1 fruit fly cellular context compared by ENCODE assay signal in the genomic region with DNA sequence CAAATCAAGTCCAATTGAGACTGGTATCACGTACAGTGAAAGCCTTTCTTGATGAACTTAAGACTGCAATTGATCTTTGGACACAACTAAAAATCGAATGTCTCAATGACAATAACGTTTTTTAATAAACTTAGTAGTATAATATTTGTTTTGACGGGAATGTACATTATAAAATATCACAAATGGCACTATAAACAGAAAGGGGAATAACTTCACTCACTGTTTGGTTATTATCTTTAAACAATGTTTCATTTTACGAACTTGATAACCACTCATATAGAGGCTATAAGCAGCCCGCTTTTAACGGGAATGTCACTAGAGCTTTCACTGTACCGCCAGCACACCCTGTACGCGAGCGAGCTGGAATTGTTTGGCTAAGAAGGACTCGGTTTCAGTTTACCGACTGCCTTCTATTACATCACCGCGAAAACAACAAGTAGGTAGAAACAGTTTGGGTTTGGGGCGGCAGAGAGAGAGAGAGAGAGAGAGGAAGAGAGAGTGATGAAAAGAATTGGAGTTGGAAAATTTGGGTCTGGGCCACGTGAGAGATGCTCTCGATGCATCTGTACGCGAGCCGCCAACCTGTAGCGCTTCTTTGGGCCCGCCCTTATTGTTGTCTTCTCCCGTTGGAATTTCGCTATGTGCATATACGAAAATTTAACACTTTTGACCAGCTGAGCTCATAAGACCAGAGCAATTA.
TF ChIP-seq lines count a peak whose summit lies in the region.

No protein-coding gene starts in this region.

TF ChIP-seq in whole organism, embryonic, 481 proteins besides CTCF, POLR2A, EP300 and RAD21 (continued from another document):
- TF ChIP-seq MBD-R2 (GFP tag; IDR thresholded peaks at IDR 0.05; lab: Robert Waterston, UW) (0 out of 2 replicates have a peak, but pooled peaks have one; percentile 9), CG7271 (tag; optimal IDR thresholded peaks at IDR 0.05; lab: Kevin White, UChicago) (no peak), CG11504 (tag; optimal IDR thresholded peaks at IDR 0.05; lab: Kevin White, UChicago) (peak; percentile 64), vfl (GFP tag; optimal IDR thresholded peaks at IDR 0.05; lab: Kevin White, UChicago) (peak; percentile 18), CG6254 (GFP tag; optimal IDR thresholded peaks at IDR 0.05; lab: Kevin White, UChicago) (peak; percentile 3), crp (GFP tag; optimal IDR thresholded peaks at IDR 0.05; lab: Kevin White, UChicago) (no peak), eve (GFP tag; optimal IDR thresholded peaks at IDR 0.05; lab: Kevin White, UChicago) (peak in 1 of 2 experiments; percentile 79), CG3281 (GFP tag; optimal IDR thresholded peaks at IDR 0.05; lab: Kevin White, UChicago) (peak; percentile 39), CG6813 (GFP tag; optimal IDR thresholded peaks at IDR 0.05; lab: Kevin White, UChicago) (no peak), ase (GFP tag; IDR thresholded peaks at IDR 0.05; lab: Robert Waterston, UW) (no peak), Drgx (GFP tag; IDR thresholded peaks at IDR 0.05; lab: Robert Waterston, UW) (0 out of 2 replicates have a peak, but pooled peaks have one; percentile 13), Meics (GFP tag; optimal IDR thresholded peaks at IDR 0.05; lab: Kevin White, UChicago) (peak; percentile 49), crc (GFP tag; optimal IDR thresholded peaks at IDR 0.05; lab: Kevin White, UChicago) (no peak), slbo (GFP tag; IDR thresholded peaks at IDR 0.05; lab: Robert Waterston, UW) (peak; percentile 39), CG18262 (tag; optimal IDR thresholded peaks at IDR 0.05; lab: Kevin White, UChicago) (peak; percentile 2), CG15269 (tag; optimal IDR thresholded peaks at IDR 0.05; lab: Kevin White, UChicago) (peak; percentile 42), CG18599 (GFP tag; optimal IDR thresholded peaks at IDR 0.05; lab: Kevin White, UChicago) (peak; percentile 59), kah (GFP tag; optimal IDR thresholded peaks at IDR 0.05; lab: Kevin White, UChicago) (peak; percentile 19), CG9437 (GFP tag; optimal IDR thresholded peaks at IDR 0.05; lab: Kevin White, UChicago) (no peak), Mrtf (GFP tag; IDR thresholded peaks at IDR 0.05; lab: Robert Waterston, UW) (no peak), HLHmδ (GFP tag; optimal IDR thresholded peaks at IDR 0.05; lab: Kevin White, UChicago) (no peak), CG2120 (GFP tag; optimal IDR thresholded peaks at IDR 0.05; lab: Kevin White, UChicago) (peak; percentile 66), CG3838 (GFP tag; optimal IDR thresholded peaks at IDR 0.05; lab: Kevin White, UChicago) (no peak), ap (GFP tag; IDR thresholded peaks at IDR 0.05; lab: Robert Waterston, UW) (no peak), Deaf1 (tag; optimal IDR thresholded peaks at IDR 0.05; lab: Kevin White, UChicago) (peak; percentile 17), pho (GFP tag; optimal IDR thresholded peaks at IDR 0.05; lab: Kevin White, UChicago) (peak; percentile 20), Oaz (GFP tag; IDR thresholded peaks at IDR 0.05; lab: Robert Waterston, UW) (no peak), sens (GFP tag; lab: Kevin White, UChicago) (peak; percentile 44), az2 (GFP tag; optimal IDR thresholded peaks at IDR 0.05; lab: Kevin White, UChicago) (peak; percentile 16), croc (GFP tag; conservative IDR thresholded peaks at IDR 0.05; lab: Robert Waterston, UW) (no peak), CG9932 (GFP tag; IDR thresholded peaks at IDR 0.05; lab: Robert Waterston, UW) (peak; percentile 45; the same call in 1 of the 2 replicates), zen (tag; optimal IDR thresholded peaks at IDR 0.05; lab: Kevin White, UChicago) (no peak), gce (GFP tag; IDR thresholded peaks at IDR 0.05; lab: Robert Waterston, UW) (no peak), Dref (GFP tag; IDR thresholded peaks at IDR 0.05; lab: Robert Waterston, UW) (no peak), CG34224 (GFP tag; IDR thresholded peaks at IDR 0.05; lab: Robert Waterston, UW; ENCODE audit: partially characterized antibody) (0 out of 3 replicates have a peak, but pooled peaks have one; percentile 10), run (tag; optimal IDR thresholded peaks at IDR 0.05; lab: Kevin White, UChicago) (no peak), CG6791 (GFP tag; IDR thresholded peaks at IDR 0.05; lab: Robert Waterston, UW; ENCODE audit: partially characterized antibody) (no peak)
